Worm (Caenorhabditis elegans) whole organism, L2 larva: ENCODE results near the gene B0361.14.

Experiments used
- C34F6.9 ChIP-seq: fragments of 150-350 bp; optimal IDR thresholded peaks from 2 replicates; lab custom pipeline; 2014; ENCODE audit warnings: missing biosample characterization, missing genetic modification characterization
- F13H6.1 ChIP-seq: sonication (generic microtip); optimal IDR thresholded peaks from 2 replicates; lab custom pipeline; 2016; ENCODE audit warnings: missing genetic modification characterization, missing compliant biosample characterization
- R02D3.7 ChIP-seq: fragments of 150-350 bp; optimal IDR thresholded peaks from 2 replicates; lab custom pipeline; 2014; ENCODE audit warnings: missing biosample characterization, missing genetic modification characterization
- Y55F3AM.14 ChIP-seq: fragments of 200-800 bp; sonication (Bioruptor generic); optimal IDR thresholded peaks from 2 replicates; lab custom pipeline; 2018; ENCODE audit warnings: mild to moderate bottlenecking, missing genetic modification characterization, missing compliant biosample characterization
- ZK546.5 ChIP-seq: sonication (generic microtip); optimal IDR thresholded peaks from 2 replicates; lab custom pipeline; 2017; ENCODE audit warnings: missing biosample characterization, missing genetic modification characterization
- alr-1 ChIP-seq: fragments of 150-350 bp; optimal IDR thresholded peaks from 2 replicates; lab custom pipeline; 2014; ENCODE audit warnings: missing biosample characterization, missing genetic modification characterization
- aly-2 ChIP-seq: fragments of 150-350 bp; optimal IDR thresholded peaks from 2 replicates; lab custom pipeline; 2014; ENCODE audit warnings: missing biosample characterization, missing genetic modification characterization
- ama-1 ChIP-seq: fragments of 150-350 bp; optimal IDR thresholded peaks from 2 replicates; lab custom pipeline; 2018; ENCODE audit warnings: inconsistent platforms
- blmp-1 ChIP-seq: sonication (generic microtip); optimal IDR thresholded peaks from 2 replicates; lab custom pipeline; 2017; ENCODE audit warnings: missing genetic modification characterization, mild to moderate bottlenecking, missing compliant biosample characterization, antibody characterized with exemption, moderate library complexity; ENCODE audit not compliant: insufficient read depth
- ceh-16 ChIP-seq: fragments of 150-350 bp; optimal IDR thresholded peaks from 2 replicates; lab custom pipeline; 2014; ENCODE audit warnings: missing biosample characterization, missing genetic modification characterization
- crh-2 ChIP-seq: sonication (generic microtip); optimal IDR thresholded peaks from 2 replicates; lab custom pipeline; 2017; ENCODE audit warnings: missing biosample characterization, missing genetic modification characterization
- dmd-4 ChIP-seq: sonication (generic microtip); optimal IDR thresholded peaks from 2 replicates; lab custom pipeline; 2017; ENCODE audit warnings: missing biosample characterization, missing genetic modification characterization
- egl-27 ChIP-seq: sonication (generic microtip); optimal IDR thresholded peaks from 3 replicates; lab custom pipeline; 2017; ENCODE audit warnings: missing biosample characterization, missing genetic modification reagents, missing genetic modification characterization
- elt-1 ChIP-seq: fragments of 150-350 bp; optimal IDR thresholded peaks from 2 replicates; lab custom pipeline; 2014; ENCODE audit warnings: missing biosample characterization, missing genetic modification characterization
- elt-3 ChIP-seq: sonication (generic microtip); optimal IDR thresholded peaks from 2 replicates; lab custom pipeline; 2017; ENCODE audit warnings: missing biosample characterization, missing genetic modification characterization
- fos-1 ChIP-seq: fragments of 150-350 bp; optimal IDR thresholded peaks from 2 replicates; lab custom pipeline; 2014; ENCODE audit warnings: missing biosample characterization, missing genetic modification characterization
- gmeb-1 ChIP-seq: fragments of 150-350 bp; optimal IDR thresholded peaks from 2 replicates; lab custom pipeline; 2014; ENCODE audit warnings: missing biosample characterization, missing genetic modification characterization
- lin-11 ChIP-seq: fragments of 150-350 bp; sonication (generic microtip); optimal IDR thresholded peaks from 2 replicates; lab custom pipeline; 2014; ENCODE audit warnings: missing biosample characterization, missing genetic modification characterization, inconsistent platforms, mixed read lengths
- lin-13 ChIP-seq: fragments of 150-350 bp; optimal IDR thresholded peaks from 2 replicates; lab custom pipeline; 2014; ENCODE audit warnings: missing biosample characterization, missing genetic modification reagents, missing genetic modification characterization
- lin-39 ChIP-seq: fragments of 150-350 bp; optimal IDR thresholded peaks from 2 replicates; lab custom pipeline; 2014; ENCODE audit warnings: missing biosample characterization, missing genetic modification reagents, missing genetic modification characterization
- lsy-2 ChIP-seq, 2 experiments: fragments of 150-350 bp in 1 of 2; sonication (generic microtip) in 1 of 2; optimal IDR thresholded peaks; 2 replicates each; lab custom pipeline; 2014 to 2017; ENCODE audit warnings: missing biosample characterization in 2 of 2, missing genetic modification characterization in 2 of 2
- mab-5 ChIP-seq: fragments of 150-350 bp; optimal IDR thresholded peaks from 2 replicates; lab custom pipeline; 2014; ENCODE audit warnings: missing biosample characterization, missing genetic modification characterization
- mbf-1 ChIP-seq: sonication (generic microtip); optimal IDR thresholded peaks from 2 replicates; lab custom pipeline; 2017; ENCODE audit warnings: missing biosample characterization, missing genetic modification characterization
- mdl-1 ChIP-seq, 2 experiments: fragments of 150-350 bp in 1 of 2; sonication (generic microtip) in 1 of 2; optimal IDR thresholded peaks; 2 replicates each; lab custom pipeline; 2017; ENCODE audit warnings: missing biosample characterization in 2 of 2, missing genetic modification characterization in 2 of 2
- nhr-10 ChIP-seq: sonication (generic microtip); optimal IDR thresholded peaks from 2 replicates; lab custom pipeline; 2017; ENCODE audit warnings: missing biosample characterization, missing genetic modification characterization
- nhr-11 ChIP-seq: fragments of 150-350 bp; optimal IDR thresholded peaks from 2 replicates; lab custom pipeline; 2014; ENCODE audit warnings: missing biosample characterization, missing genetic modification characterization
- nhr-12 ChIP-seq: fragments of 150-350 bp; optimal IDR thresholded peaks from 2 replicates; lab custom pipeline; 2014; ENCODE audit warnings: missing biosample characterization, missing genetic modification characterization
- nhr-129 ChIP-seq: fragments of 150-350 bp; optimal IDR thresholded peaks from 2 replicates; lab custom pipeline; 2014; ENCODE audit warnings: missing biosample characterization, missing genetic modification characterization
- nhr-21 ChIP-seq: fragments of 150-350 bp; optimal IDR thresholded peaks from 2 replicates; lab custom pipeline; 2014; ENCODE audit warnings: missing biosample characterization, missing genetic modification characterization
- nhr-23 ChIP-seq: fragments of 150-350 bp; optimal IDR thresholded peaks from 2 replicates; lab custom pipeline; 2014; ENCODE audit warnings: missing biosample characterization, missing genetic modification reagents, missing genetic modification characterization
- nhr-25 ChIP-seq: fragments of 150-350 bp; sonication (generic microtip); optimal IDR thresholded peaks from 3 replicates; lab custom pipeline; 2014; ENCODE audit warnings: missing biosample characterization, missing genetic modification characterization
- nhr-6 ChIP-seq: fragments of 150-350 bp; optimal IDR thresholded peaks from 2 replicates; lab custom pipeline; 2014; ENCODE audit warnings: missing biosample characterization, missing genetic modification characterization
- peb-1 ChIP-seq: fragments of 150-350 bp; optimal IDR thresholded peaks from 2 replicates; lab custom pipeline; 2014; ENCODE audit warnings: missing biosample characterization, missing genetic modification characterization
- sem-4 ChIP-seq: fragments of 150-350 bp; optimal IDR thresholded peaks from 2 replicates; lab custom pipeline; 2014; ENCODE audit warnings: missing biosample characterization, missing genetic modification reagents, missing genetic modification characterization
- skn-1 ChIP-seq: sonication (generic microtip); optimal IDR thresholded peaks from 2 replicates; lab custom pipeline; 2017; ENCODE audit warnings: missing biosample characterization, missing genetic modification characterization
- sma-9 ChIP-seq, 2 experiments: fragments of 150-350 bp in 1 of 2; sonication (generic microtip) in 1 of 2; optimal IDR thresholded peaks; 2 replicates each; lab custom pipeline; 2014 to 2016; ENCODE audit warnings: missing genetic modification characterization in 2 of 2, mild to moderate bottlenecking in 1 of 2, missing biosample characterization in 1 of 2, missing compliant biosample characterization in 1 of 2, missing genetic modification reagents in 1 of 2, moderate library complexity in 1 of 2
- unc-39 ChIP-seq: fragments of 150-350 bp; optimal IDR thresholded peaks from 2 replicates; lab custom pipeline; 2014; ENCODE audit warnings: missing biosample characterization, missing genetic modification characterization
- unc-55 ChIP-seq: fragments of 150-350 bp; sonication (generic microtip); optimal IDR thresholded peaks from 3 replicates; lab custom pipeline; 2014; ENCODE audit warnings: missing biosample characterization, missing genetic modification reagents, missing genetic modification characterization
- unc-62 ChIP-seq: fragments of 150-350 bp; optimal IDR thresholded peaks from 2 replicates; lab custom pipeline; 2014; ENCODE audit warnings: missing biosample characterization, missing genetic modification reagents, missing genetic modification characterization
- ztf-4 ChIP-seq: fragments of 150-350 bp; optimal IDR thresholded peaks from 2 replicates; lab custom pipeline; 2014; ENCODE audit warnings: missing biosample characterization, missing genetic modification characterization

Gene B0361.14

DNA sequence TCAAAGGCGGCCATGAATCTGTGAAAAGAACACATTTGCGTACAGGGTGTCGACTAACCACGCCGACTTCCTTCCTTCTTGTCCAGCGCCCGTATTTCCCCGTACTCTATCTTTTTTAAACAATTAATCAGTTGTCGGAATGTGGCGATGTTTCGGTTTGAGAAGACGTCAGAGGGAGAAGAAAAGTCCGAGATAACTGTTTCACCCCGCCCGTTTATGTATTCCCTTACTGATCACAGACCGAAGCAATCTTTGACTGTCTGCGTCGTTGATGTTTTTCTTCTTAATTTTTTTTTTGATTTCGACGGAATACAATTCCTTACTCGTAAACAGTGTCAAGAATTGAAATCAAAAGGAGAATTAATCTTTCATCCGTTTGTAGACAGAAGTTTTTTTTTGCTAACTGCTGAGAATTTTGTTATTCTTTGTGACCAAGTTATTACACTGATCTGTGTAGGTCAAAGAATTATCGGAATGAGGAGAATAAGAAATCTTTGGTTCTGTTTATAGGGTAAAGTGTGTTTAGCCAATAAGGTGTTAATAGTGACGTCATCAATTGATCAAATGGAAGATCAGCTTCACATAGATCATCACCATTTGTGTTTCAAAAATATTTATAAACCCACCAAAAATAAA is 2.2 kb downstream of the B0361.14 start (continued):
- TF ChIP-seq alr-1 (tag; lab: Kevin White, UChicago) (no peak), blmp-1 (tag; lab: Kevin White, UChicago) (peak; percentile 16), lin-11 (no peak), ama-1 (no peak), R02D3.7 (no peak)

DNA sequence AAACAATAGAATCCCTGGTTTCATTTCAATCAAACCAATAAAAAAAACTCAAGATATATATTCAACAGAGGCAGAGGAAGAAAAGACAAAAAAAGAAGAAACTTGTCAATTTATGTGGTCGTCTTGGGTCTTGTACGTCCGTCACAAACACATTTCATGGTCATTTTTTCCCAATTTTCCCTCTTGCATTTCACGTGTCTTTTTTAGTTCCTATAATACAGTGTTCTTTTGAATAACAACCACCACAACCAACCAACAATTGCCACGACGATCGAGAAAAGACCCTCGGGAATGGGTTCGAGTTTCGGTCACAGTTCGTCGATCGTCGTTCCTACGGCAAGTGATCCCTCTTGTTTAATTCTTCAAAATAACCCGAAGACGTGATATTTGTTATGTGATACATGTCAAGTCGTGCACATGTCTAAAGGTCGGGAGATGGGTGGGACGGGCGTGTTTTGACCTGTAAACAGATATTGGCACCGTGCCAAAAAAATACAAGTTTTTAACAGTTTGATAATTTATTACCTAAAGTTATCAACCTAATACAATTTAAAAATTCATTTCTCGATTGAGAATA is 3.2 kb downstream of the B0361.14 start:
- no peak for TF ChIP-seq Y55F3AM.14
- peak; percentile 69 for TF ChIP-seq nhr-25 (tag; lab: Kevin White, UChicago)
- TF ChIP-seq gmeb-1 (tag; lab: Kevin White, UChicago) = no peak
- peak; percentile 56 for TF ChIP-seq crh-2 (tag; lab: Kevin White, UChicago)
- no peak for TF ChIP-seq nhr-21 (tag; lab: Kevin White, UChicago)
- TF ChIP-seq nhr-12 = no peak
- TF ChIP-seq lsy-2 (tag; optimal IDR thresholded peaks at IDR 0.05; lab: Kevin White, UChicago) = peak in 1 of 2 experiments; percentile 13
- TF ChIP-seq blmp-1 (tag; lab: Kevin White, UChicago) = peak; percentile 7
- no peak for TF ChIP-seq ztf-4 (tag; lab: Kevin White, UChicago)
- no peak for TF ChIP-seq unc-62 (GFP tag; lab: Kevin White, UChicago)
- TF ChIP-seq aly-2 (tag; lab: Kevin White, UChicago) = no peak
- TF ChIP-seq ceh-16 (tag; lab: Kevin White, UChicago) = no peak
- TF ChIP-seq sem-4 (tag; lab: Kevin White, UChicago) = peak; percentile 52

DNA sequence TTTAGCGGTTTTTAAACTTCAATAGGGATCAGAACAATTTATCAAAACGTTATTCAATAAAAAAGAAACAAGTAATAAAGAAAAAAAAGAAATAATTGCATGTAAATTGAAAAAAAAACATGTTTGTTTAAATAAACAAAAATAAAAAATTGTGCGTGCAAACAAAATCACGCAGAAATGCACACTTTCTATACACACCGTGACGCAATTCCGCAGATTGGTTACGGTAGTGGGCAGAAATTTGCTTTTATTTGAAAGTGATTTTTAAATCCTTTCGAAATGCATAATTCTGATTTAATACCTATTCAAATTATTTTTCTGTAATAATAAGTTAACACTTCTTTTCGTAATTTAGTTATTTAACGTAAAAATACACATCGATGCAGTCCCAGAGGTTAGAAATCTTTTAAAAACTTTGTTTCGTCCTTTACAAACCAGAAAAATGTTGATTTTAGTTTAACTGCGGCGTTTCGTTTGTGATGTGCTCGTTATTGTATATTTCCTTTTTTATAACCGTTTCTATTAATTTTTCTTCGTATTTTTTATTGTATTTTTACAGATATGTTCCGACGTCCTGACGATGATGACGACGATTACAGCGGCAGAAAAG is 6.2 kb downstream of the B0361.14 start, which contains the start of gene cwf-19L2:
cwf-19L2 (plus strand) TSS at position 560 of the 610 bp plus-strand sequence.
- TF ChIP-seq lsy-2 (tag; optimal IDR thresholded peaks at IDR 0.05; lab: Kevin White, UChicago) (peak in 1 of 2 experiments; percentile 80), lin-11 (no peak), elt-1 (tag; lab: Kevin White, UChicago) (no peak), elt-3 (tag; lab: Kevin White, UChicago) (no peak), unc-62 (GFP tag; lab: Kevin White, UChicago) (no peak), nhr-129 (tag; lab: Kevin White, UChicago) (no peak)
- TF ChIP-seq, all 48 proteins: peak for 1

DNA sequence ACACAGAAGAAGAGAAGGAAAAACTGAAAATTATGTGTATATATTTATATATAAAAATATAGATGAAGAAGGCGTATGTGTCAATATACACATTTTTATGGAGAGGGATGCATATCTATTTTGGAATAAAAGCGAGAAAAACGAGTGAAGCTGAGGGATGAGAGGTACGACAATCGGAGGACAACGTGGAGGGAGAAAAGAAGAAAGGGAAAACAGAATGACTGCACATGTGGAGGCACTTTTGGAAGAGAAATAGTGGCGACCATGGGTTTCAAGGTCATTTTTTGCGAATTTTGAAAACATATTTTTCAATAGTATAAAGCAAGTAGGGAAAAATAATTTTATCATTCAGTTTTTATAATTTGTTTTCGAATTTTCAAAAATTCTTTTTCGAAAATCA is 6.8 kb downstream of the B0361.14 start:
- TF ChIP-seq F13H6.1 = no peak
- peak; percentile 33 for TF ChIP-seq nhr-25 (tag; lab: Kevin White, UChicago)
- no peak for TF ChIP-seq unc-39 (tag; lab: Kevin White, UChicago)
- no peak for TF ChIP-seq gmeb-1 (tag; lab: Kevin White, UChicago)
- peak; percentile 35 for TF ChIP-seq crh-2 (tag; lab: Kevin White, UChicago)
- TF ChIP-seq alr-1 (tag; lab: Kevin White, UChicago) = no peak
- no peak for TF ChIP-seq nhr-11 (tag; lab: Kevin White, UChicago)
- TF ChIP-seq mbf-1 (tag; lab: Kevin White, UChicago) = no peak
- TF ChIP-seq nhr-6 = no peak
- TF ChIP-seq nhr-129 (tag; lab: Kevin White, UChicago) = peak; percentile 35
- peak in 1 of 2 experiments; percentile 18 for TF ChIP-seq mdl-1 (tag; optimal IDR thresholded peaks at IDR 0.05; lab: Kevin White, UChicago)
- TF ChIP-seq skn-1 (tag; lab: Kevin White, UChicago) = no peak
- no peak for TF ChIP-seq nhr-12
- TF ChIP-seq ztf-4 (tag; lab: Kevin White, UChicago) = no peak
- TF ChIP-seq nhr-10 = no peak
- TF ChIP-seq C34F6.9 = peak; percentile 56
- peak; percentile 88 for TF ChIP-seq blmp-1 (tag; lab: Kevin White, UChicago)
- TF ChIP-seq nhr-21 (tag; lab: Kevin White, UChicago) = no peak
- no peak for TF ChIP-seq lin-11
- no peak for TF ChIP-seq ZK546.5 (tag; lab: Kevin White, UChicago)
- TF ChIP-seq ama-1 = no peak
- TF ChIP-seq R02D3.7 = no peak
- TF ChIP-seq nhr-23 (tag; lab: Kevin White, UChicago) = no peak
- no peak for TF ChIP-seq egl-27 (tag; lab: Kevin White, UChicago)
- TF ChIP-seq lin-39 (tag; lab: Kevin White, UChicago) = no peak
- no peak for TF ChIP-seq mab-5 (tag; lab: Kevin White, UChicago)
- no peak for TF ChIP-seq dmd-4
- no peak for TF ChIP-seq elt-3 (tag; lab: Kevin White, UChicago)
- TF ChIP-seq lin-13 (GFP tag; lab: Kevin White, UChicago) = no peak
- TF ChIP-seq fos-1 = peak; percentile 35
- no peak for TF ChIP-seq Y55F3AM.14
- no peak for TF ChIP-seq peb-1 (tag; lab: Kevin White, UChicago)
- TF ChIP-seq sma-9 (GFP tag; optimal IDR thresholded peaks at IDR 0.05; lab: Kevin White, UChicago) = no peak
- no peak for TF ChIP-seq sma-9 (tag; optimal IDR thresholded peaks at IDR 0.05; lab: Kevin White, UChicago)
- TF ChIP-seq elt-1 (tag; lab: Kevin White, UChicago) = no peak
- TF ChIP-seq ceh-16 (tag; lab: Kevin White, UChicago) = no peak
- peak; percentile 4 for TF ChIP-seq unc-55 (GFP tag; lab: Kevin White, UChicago)
- TF ChIP-seq, all 48 proteins: peak for 8
